Fruit fly (Drosophila melanogaster) whole organism, embryonic: Measurements from ENCODE around the gene CG16984.

Experiments used
- ATbp ChIP-seq: fragments of 200-800 bp; sonication (Bioruptor generic); optimal IDR thresholded peaks from 2 replicates; lab custom pipeline; 2017; ENCODE audit warnings: missing biosample characterization, mild to moderate bottlenecking, missing genetic modification characterization, missing genetic modification reagents
- Awh ChIP-seq: fragments of 200-800 bp; sonication (Bioruptor generic); IDR thresholded peaks from 2 replicates; pipeline ENCODE4, ENCODE4 v1.3.6; 2022; ENCODE audit warnings: missing biosample characterization, missing genetic modification characterization
- CG10147 ChIP-seq: fragments of 200-800 bp; sonication (Bioruptor generic); optimal IDR thresholded peaks from 2 replicates; lab custom pipeline; 2019; ENCODE audit warnings: missing biosample characterization, mild to moderate bottlenecking, missing genetic modification characterization, moderate library complexity
- CG10462 ChIP-seq: fragments of 200-800 bp; sonication (Bioruptor generic); optimal IDR thresholded peaks from 2 replicates; lab custom pipeline; 2016; ENCODE audit warnings: missing biosample characterization, missing genetic modification characterization
- CG12219 ChIP-seq: fragments of 200-800 bp; sonication (Bioruptor generic); optimal IDR thresholded peaks from 3 replicates; lab custom pipeline; 2018; ENCODE audit warnings: missing biosample characterization, mild to moderate bottlenecking, missing genetic modification characterization
- CG12299 ChIP-seq: fragments of 200-800 bp; sonication (Bioruptor generic); optimal IDR thresholded peaks from 2 replicates; lab custom pipeline; 2018; ENCODE audit warnings: missing biosample characterization, mild to moderate bottlenecking, missing genetic modification characterization
- CG12744 ChIP-seq: fragments of 200-800 bp; sonication (Bioruptor generic); optimal IDR thresholded peaks from 2 replicates; lab custom pipeline; 2016; ENCODE audit warnings: missing biosample characterization, missing genetic modification characterization
- CG13123 ChIP-seq: fragments of 200-800 bp; sonication (Bioruptor generic); optimal IDR thresholded peaks from 2 replicates; lab custom pipeline; 2016; ENCODE audit warnings: missing biosample characterization, missing genetic modification characterization
- CG13287 ChIP-seq: fragments of 200-800 bp; sonication (Bioruptor generic); IDR thresholded peaks from 2 replicates; pipeline ENCODE4 v1.3.6; 2022; ENCODE audit warnings: missing biosample characterization, missing genetic modification characterization; ENCODE audit not compliant: partially characterized antibody
- CG13296 ChIP-seq: fragments of 200-800 bp; sonication (Bioruptor generic); optimal IDR thresholded peaks from 3 replicates; lab custom pipeline; 2018; ENCODE audit warnings: missing biosample characterization, mild to moderate bottlenecking, missing genetic modification characterization
- CG1529 ChIP-seq: fragments of 200-800 bp; sonication (Bioruptor generic); optimal IDR thresholded peaks from 3 replicates; lab custom pipeline; 2018; ENCODE audit warnings: missing biosample characterization, missing genetic modification characterization
- CG15514 ChIP-seq: fragments of 200-800 bp; sonication (Bioruptor generic); optimal IDR thresholded peaks from 3 replicates; lab custom pipeline; 2017; ENCODE audit warnings: missing biosample characterization, missing genetic modification characterization, mild to moderate bottlenecking, moderate library complexity, missing genetic modification reagents
- CG15696 ChIP-seq: fragments of 200-800 bp; sonication (Bioruptor generic); optimal IDR thresholded peaks from 2 replicates; lab custom pipeline; 2019; ENCODE audit warnings: missing biosample characterization, mild to moderate bottlenecking, missing genetic modification characterization, moderate library complexity
- CG17385 ChIP-seq: fragments of 200-800 bp; sonication (Bioruptor generic); optimal IDR thresholded peaks from 3 replicates; lab custom pipeline; 2018; ENCODE audit warnings: missing biosample characterization, mild to moderate bottlenecking, missing genetic modification characterization
- CG17912 ChIP-seq: fragments of 200-800 bp; sonication (Bioruptor generic); optimal IDR thresholded peaks from 2 replicates; lab custom pipeline; 2018; ENCODE audit warnings: missing biosample characterization, mild to moderate bottlenecking, missing genetic modification characterization
- CG31441 ChIP-seq: fragments of 200-800 bp; sonication (Bioruptor generic); IDR thresholded peaks from 2 replicates; pipeline ENCODE4 v1.3.6; 2022; ENCODE audit warnings: missing biosample characterization, missing genetic modification characterization
- CG3995 ChIP-seq: fragments of 200-800 bp; sonication (Bioruptor generic); optimal IDR thresholded peaks from 3 replicates; lab custom pipeline; 2016; ENCODE audit warnings: missing biosample characterization, missing genetic modification characterization
- CG42726 ChIP-seq: fragments of 200-800 bp; sonication (Bioruptor generic); IDR thresholded peaks from 2 replicates; pipeline ENCODE4 v1.3.6; 2022; ENCODE audit warnings: missing biosample characterization, missing genetic modification characterization; ENCODE audit not compliant: partially characterized antibody
- CG4328 ChIP-seq: fragments of 200-800 bp; sonication (Bioruptor generic); optimal IDR thresholded peaks from 3 replicates; lab custom pipeline; 2017; ENCODE audit warnings: missing biosample characterization, missing genetic modification reagents, missing genetic modification characterization
- CG4424 ChIP-seq: fragments of 200-800 bp; sonication (Bioruptor generic); optimal IDR thresholded peaks from 3 replicates; lab custom pipeline; 2016; ENCODE audit warnings: missing biosample characterization, missing genetic modification characterization
- CG6254 ChIP-seq: fragments of 200-800 bp; sonication (Bioruptor generic); optimal IDR thresholded peaks from 3 replicates; lab custom pipeline; 2017; ENCODE audit warnings: mild to moderate bottlenecking, missing biosample characterization, missing genetic modification reagents, missing genetic modification characterization
- CG6765 ChIP-seq: fragments of 200-800 bp; sonication (Bioruptor generic); optimal IDR thresholded peaks from 3 replicates; lab custom pipeline; 2017; ENCODE audit warnings: missing biosample characterization, mild to moderate bottlenecking, missing genetic modification characterization
- CG6813 ChIP-seq: fragments of 200-800 bp; sonication (Bioruptor generic); optimal IDR thresholded peaks from 2 replicates; lab custom pipeline; 2017; ENCODE audit warnings: missing biosample characterization, missing genetic modification characterization, mild to moderate bottlenecking, moderate library complexity, missing genetic modification reagents
- CG8765 ChIP-seq: fragments of 200-800 bp; sonication (Bioruptor generic); IDR thresholded peaks from 2 replicates; pipeline ENCODE4 v1.3.6; 2022; ENCODE audit warnings: missing biosample characterization, missing genetic modification characterization
- CG9215 ChIP-seq: fragments of 200-800 bp; sonication (Bioruptor generic); IDR thresholded peaks from 2 replicates; pipeline ENCODE4 v1.3.6; 2022; ENCODE audit warnings: missing biosample characterization, missing genetic modification characterization
- Camta ChIP-seq: fragments of 200-800 bp; sonication (Bioruptor generic); optimal IDR thresholded peaks from 2 replicates; lab custom pipeline; 2016; ENCODE audit warnings: missing biosample characterization, missing genetic modification characterization
- CrebB ChIP-seq: fragments of 200-800 bp; sonication (Bioruptor generic); optimal IDR thresholded peaks from 3 replicates; lab custom pipeline; 2018; ENCODE audit warnings: missing biosample characterization, mild to moderate bottlenecking, missing genetic modification characterization
- D19A ChIP-seq: fragments of 200-800 bp; optimal IDR thresholded peaks from 3 replicates; lab custom pipeline; 2019; ENCODE audit warnings: missing biosample characterization, mild to moderate bottlenecking, missing genetic modification characterization, moderate library complexity
- Deaf1 ChIP-seq: fragments of 200-800 bp; optimal IDR thresholded peaks from 3 replicates; lab custom pipeline; 2019; ENCODE audit warnings: missing biosample characterization, mild to moderate bottlenecking, missing genetic modification characterization, moderate library complexity
- Dip2 ChIP-seq: fragments of 200-800 bp; sonication (Bioruptor generic); IDR thresholded peaks from 2 replicates; pipeline ENCODE4 v1.3.6; 2022; ENCODE audit warnings: missing biosample characterization, missing genetic modification characterization
- HmgZ ChIP-seq: fragments of 200-800 bp; sonication (Bioruptor generic); optimal IDR thresholded peaks from 2 replicates; lab custom pipeline; 2018; ENCODE audit warnings: missing biosample characterization, mild to moderate bottlenecking, missing genetic modification characterization
- Jarid2 ChIP-seq: fragments of 200-800 bp; sonication (Bioruptor generic); optimal IDR thresholded peaks from 3 replicates; lab custom pipeline; 2017; ENCODE audit warnings: mild to moderate bottlenecking, missing biosample characterization, missing genetic modification reagents, missing genetic modification characterization
- NC2β ChIP-seq: fragments of 200-800 bp; sonication (Bioruptor generic); optimal IDR thresholded peaks from 2 replicates; lab custom pipeline; 2016; ENCODE audit warnings: missing biosample characterization, missing genetic modification characterization
- Poxn ChIP-seq: fragments of 200-800 bp; sonication (Bioruptor generic); IDR thresholded peaks from 2 replicates; pipeline ENCODE4 v1.3.6; 2022; ENCODE audit warnings: missing biosample characterization, missing genetic modification characterization
- bab2 ChIP-seq: fragments of 200-800 bp; sonication (Bioruptor generic); optimal IDR thresholded peaks from 2 replicates; lab custom pipeline; 2016; ENCODE audit warnings: missing biosample characterization, missing genetic modification characterization
- br ChIP-seq: fragments of >200 bp; optimal IDR thresholded peaks from 2 replicates; lab custom pipeline; 2017
- ci ChIP-seq: fragments of 200-800 bp; sonication (Bioruptor generic); IDR thresholded peaks from 3 replicates; pipeline ENCODE4 v1.3.6; 2022; ENCODE audit warnings: missing biosample characterization, missing genetic modification characterization
- croc ChIP-seq: fragments of 200-800 bp; sonication (Bioruptor generic); conservative IDR thresholded peaks from 3 replicates; pipeline ENCODE4 v1.3.6; 2022; ENCODE audit warnings: missing biosample characterization, missing genetic modification characterization
- dysf ChIP-seq: fragments of 200-800 bp; sonication (Bioruptor generic); IDR thresholded peaks from 3 replicates; pipeline ENCODE4 v1.3.6; 2022; ENCODE audit warnings: missing biosample characterization, missing genetic modification characterization
- en ChIP-seq: fragments of 200-800 bp; sonication (Bioruptor generic); optimal IDR thresholded peaks from 2 replicates; lab custom pipeline; 2016; ENCODE audit warnings: missing biosample characterization, missing genetic modification characterization
- fru ChIP-seq: fragments of >200 bp; optimal IDR thresholded peaks from 2 replicates; lab custom pipeline; 2017
- gsb-n ChIP-seq: fragments of 200-800 bp; sonication (Bioruptor generic); optimal IDR thresholded peaks from 3 replicates; lab custom pipeline; 2018; ENCODE audit warnings: missing biosample characterization, mild to moderate bottlenecking, missing genetic modification characterization
- kah ChIP-seq: fragments of 200-800 bp; sonication (Bioruptor generic); optimal IDR thresholded peaks from 2 replicates; lab custom pipeline; 2018; ENCODE audit warnings: missing biosample characterization, mild to moderate bottlenecking, missing genetic modification characterization
- lmd ChIP-seq: fragments of 200-800 bp; sonication (Bioruptor generic); IDR thresholded peaks from 2 replicates; pipeline ENCODE4 v1.3.6; 2022; ENCODE audit warnings: missing biosample characterization, missing genetic modification characterization
- odd ChIP-seq: fragments of 200-800 bp; sonication (Bioruptor generic); optimal IDR thresholded peaks from 2 replicates; lab custom pipeline; 2017; ENCODE audit warnings: missing biosample characterization, mild to moderate bottlenecking, missing genetic modification characterization
- org-1 ChIP-seq: fragments of 200-800 bp; sonication (Bioruptor generic); optimal IDR thresholded peaks from 2 replicates; lab custom pipeline; 2017; ENCODE audit warnings: missing biosample characterization, missing genetic modification characterization
- ranshi ChIP-seq: fragments of 200-800 bp; sonication (Bioruptor generic); IDR thresholded peaks from 2 replicates; pipeline ENCODE4 v1.3.6; 2022; ENCODE audit warnings: missing biosample characterization, missing genetic modification characterization
- repo ChIP-seq: fragments of 200-800 bp; sonication (Bioruptor generic); optimal IDR thresholded peaks from 2 replicates; lab custom pipeline; 2016; ENCODE audit warnings: missing biosample characterization, missing genetic modification characterization
- rib ChIP-seq: fragments of 200-800 bp; sonication (Bioruptor generic); IDR thresholded peaks from 2 replicates; pipeline ENCODE4 v1.3.6; 2022; ENCODE audit warnings: missing biosample characterization, missing genetic modification characterization
- row ChIP-seq: fragments of 200-800 bp; sonication (Bioruptor generic); IDR thresholded peaks from 3 replicates; pipeline ENCODE4 v1.3.6; 2022; ENCODE audit warnings: missing biosample characterization, missing genetic modification characterization
- sima ChIP-seq: fragments of 200-800 bp; sonication (Bioruptor generic); optimal IDR thresholded peaks from 2 replicates; lab custom pipeline; 2016; ENCODE audit warnings: missing biosample characterization, missing genetic modification characterization
- sob ChIP-seq: fragments of 200-800 bp; sonication (Bioruptor generic); IDR thresholded peaks from 2 replicates; pipeline ENCODE4 v1.3.6; 2022; ENCODE audit warnings: missing biosample characterization, missing genetic modification characterization
- zfh2 ChIP-seq: fragments of 200-800 bp; sonication (Bioruptor generic); optimal IDR thresholded peaks from 2 replicates; lab custom pipeline; 2016; ENCODE audit warnings: missing biosample characterization, missing genetic modification characterization

CG16984 gene

dm6 chr3L:2575240-2575639 is 20.3 kb upstream of the CG16984 start (continued):
- TF ChIP-seq repo (no peak), Jarid2 (no peak), CG42726 (GFP tag; lab: Robert Waterston, UW) (no peak), ATbp (GFP tag; lab: Kevin White, UChicago) (no peak), br (lab: Kevin White, UChicago) (no peak), lmd (0 out of 2 replicates have a peak, but pooled peaks have one; percentile 25), Awh (GFP tag; lab: Robert Waterston, UW) (no peak), Poxn (GFP tag; lab: Robert Waterston, UW) (no peak), Deaf1 (tag; lab: Kevin White, UChicago) (no peak), CG12299 (no peak), CG12744 (GFP tag; lab: Kevin White, UChicago) (no peak), gsb-n (tag; lab: Kevin White, UChicago) (no peak), fru (lab: Kevin White, UChicago) (no peak), sob (GFP tag; lab: Robert Waterston, UW) (no peak), odd (GFP tag; lab: Kevin White, UChicago) (no peak), croc (GFP tag; lab: Robert Waterston, UW) (no peak), CG8765 (GFP tag; lab: Robert Waterston, UW) (no peak), row (GFP tag; lab: Robert Waterston, UW) (peak; percentile 46; the same call in 2 of the 3 replicates), CG31441 (GFP tag; lab: Robert Waterston, UW) (no peak), ranshi (GFP tag; lab: Robert Waterston, UW) (no peak), NC2β (GFP tag; lab: Kevin White, UChicago) (no peak), CG6765 (GFP tag; lab: Kevin White, UChicago) (no peak), Camta (GFP tag; lab: Kevin White, UChicago) (no peak), CG12219 (GFP tag; lab: Kevin White, UChicago) (no peak), CG15514 (GFP tag; lab: Kevin White, UChicago) (no peak), CG6813 (GFP tag; lab: Kevin White, UChicago) (no peak), CG1529 (GFP tag; lab: Kevin White, UChicago) (no peak), zfh2 (GFP tag; lab: Kevin White, UChicago) (no peak), CG13287 (GFP tag; lab: Robert Waterston, UW) (no peak), bab2 (GFP tag; lab: Kevin White, UChicago) (peak; percentile 34), CG17385 (GFP tag; lab: Kevin White, UChicago) (no peak), en (GFP tag; lab: Kevin White, UChicago) (no peak), dysf (GFP tag; lab: Robert Waterston, UW) (0 out of 3 replicates have a peak, but pooled peaks have one; percentile 5), CG4424 (peak; percentile 12), sima (GFP tag; lab: Kevin White, UChicago) (no peak), CG9215 (no peak), CG6254 (GFP tag; lab: Kevin White, UChicago) (no peak), CG17912 (GFP tag; lab: Kevin White, UChicago) (no peak), D19A (peak; percentile 23), CrebB (tag; lab: Kevin White, UChicago) (no peak), Dip2 (GFP tag; lab: Robert Waterston, UW) (no peak), CG3995 (GFP tag; lab: Kevin White, UChicago) (no peak), CG10147 (GFP tag; lab: Kevin White, UChicago) (peak; percentile 4), CG13123 (no peak), HmgZ (tag; lab: Kevin White, UChicago) (no peak), CG10462 (GFP tag; lab: Kevin White, UChicago) (no peak), CG13296 (no peak), CG15696 (no peak), org-1 (GFP tag; lab: Kevin White, UChicago) (no peak), ci (GFP tag; lab: Robert Waterston, UW) (no peak), kah (GFP tag; lab: Kevin White, UChicago) (no peak), rib (no peak), CG4328 (GFP tag; lab: Kevin White, UChicago) (no peak)
